Fruit fly (Drosophila melanogaster) S2 (cell line): ENCODE results near the gene Hinfp.
"Not testable (repeated sequence)": the region's sequence is repeated elsewhere in the genome, so short reads cannot be mapped to it uniquely, and the experiment has no call there.

Source experiments
- CG8478 ChIP-seq: fragments of >200 bp; optimal IDR thresholded peaks from 2 replicates; lab custom pipeline; 2018
- CTCF ChIP-seq, 2 experiments: fragments of >200 bp; optimal IDR thresholded peaks; 2 replicates each; lab custom pipeline; 2018

dm6 chrX:644461-644860 is 19.1 kb downstream of the Hinfp start, which contains the start of gene CG13367:
- not testable (repeated sequence) for TF ChIP-seq CG8478 (lab: Kevin White, UChicago); CTCF (optimal IDR thresholded peaks at IDR 0.05; lab: Kevin White, UChicago)
